Worm (Caenorhabditis elegans): ENCODE measurements around the gene pcdr-1.

pcdr-1 gene

DNA sequence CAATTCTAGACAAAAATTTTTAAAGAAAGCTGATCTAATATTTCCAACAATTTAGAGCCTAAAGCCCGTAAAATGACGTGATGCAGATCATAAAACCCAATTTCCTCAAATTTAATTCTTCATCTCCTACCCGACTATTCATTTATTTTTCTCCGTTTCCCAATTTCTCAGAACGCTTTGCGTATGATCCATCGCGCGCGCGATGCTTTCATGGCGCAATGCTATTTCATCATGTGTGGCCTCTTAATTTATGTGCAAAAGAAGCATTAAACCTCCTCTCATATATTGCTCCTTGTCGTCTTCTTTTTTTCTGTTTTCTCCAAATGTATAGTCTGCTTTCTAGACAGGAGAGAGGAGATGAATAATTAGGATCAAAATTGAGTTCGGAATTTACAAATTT is 2.1 kb downstream of the pcdr-1 start:
- no peak for TF ChIP-seq aptf-3 (GFP tag; IDR thresholded peaks at IDR 0.05)
- TF ChIP-seq rec-8 (tag; optimal IDR thresholded peaks at IDR 0.05): no peak
- TF ChIP-seq F33H1.4 (GFP tag; IDR thresholded peaks at IDR 0.05): no peak
- TF ChIP-seq chd-7 (tag; optimal IDR thresholded peaks at IDR 0.05): no peak
- no peak for TF ChIP-seq nfya-1 (tag; optimal IDR thresholded peaks at IDR 0.05; ENCODE audit: borderline replicate concordance, insufficient read depth)
- no peak for TF ChIP-seq sdz-38 (tag; optimal IDR thresholded peaks at IDR 0.05)
- TF ChIP-seq egl-44 (GFP tag; IDR thresholded peaks at IDR 0.05): no peak
- TF ChIP-seq Y79H2A.3 (GFP tag; conservative IDR thresholded peaks at IDR 0.05): no peak
- no peak for TF ChIP-seq egl-18 (GFP tag; IDR thresholded peaks at IDR 0.05)
- no peak for TF ChIP-seq nfyb-1 (GFP tag; IDR thresholded peaks at IDR 0.05)
- TF ChIP-seq cebp-2 (GFP tag; IDR thresholded peaks at IDR 0.05): no peak
- no peak for TF ChIP-seq hsf-1 (GFP tag; IDR thresholded peaks at IDR 0.05)
- TF ChIP-seq ceh-91 (GFP tag; IDR thresholded peaks at IDR 0.05): no peak
- no peak for TF ChIP-seq ccch-3 (GFP tag; optimal IDR thresholded peaks at IDR 0.05)
- no peak for TF ChIP-seq repo-1 (tag; optimal IDR thresholded peaks at IDR 0.05)

DNA sequence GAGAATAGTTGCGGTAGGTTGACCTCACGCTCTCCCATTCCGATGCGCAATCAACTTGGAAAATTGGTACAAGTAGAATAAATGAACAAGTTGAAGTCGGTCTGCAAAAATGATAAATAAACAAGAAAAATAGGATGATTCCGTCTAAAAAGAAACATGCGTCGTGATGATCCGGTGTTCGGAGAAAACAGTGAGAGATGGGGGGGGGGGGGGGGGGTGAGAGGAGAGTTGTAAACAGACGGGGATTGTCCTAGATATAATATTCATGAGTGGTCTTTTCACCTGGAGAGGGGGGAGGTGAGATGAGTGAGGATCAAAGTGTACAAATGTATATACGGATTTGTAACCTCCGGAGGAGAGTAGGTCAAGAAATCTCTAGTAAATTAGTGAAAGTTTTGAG is 9.1 kb downstream of the pcdr-1 start, which contains the start of gene F59D12.2:
Gene F59D12.2 (minus strand): TSS at position 101 of the 400 bp plus-strand sequence.
- no peak for TF ChIP-seq hrde-1 (tag; optimal IDR thresholded peaks at IDR 0.05; ENCODE audit: borderline replicate concordance)

DNA sequence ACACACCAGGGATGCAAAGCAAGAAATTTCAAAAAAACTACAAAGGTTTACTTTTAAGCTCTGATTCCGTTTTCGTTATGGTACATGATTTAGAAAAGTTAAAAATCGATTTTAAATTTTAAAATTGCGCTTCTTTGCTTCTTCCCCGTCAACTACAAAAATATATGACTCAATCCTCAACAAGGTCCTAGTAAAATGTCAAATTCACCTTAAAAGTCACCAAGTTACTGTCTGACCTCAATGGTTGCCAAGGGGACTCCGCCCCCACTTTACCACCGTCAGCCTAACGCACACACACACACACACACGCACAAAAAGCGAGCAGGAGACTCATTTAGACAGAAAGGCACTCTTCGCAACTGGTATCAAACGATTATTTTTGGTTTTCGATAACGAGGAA is 14.8 kb downstream of the pcdr-1 start, which contains the start of gene gpn-1:
Gene gpn-1 (plus strand): TSS at position 301 of the 400 bp plus-strand sequence.
- TF ChIP-seq F37B4.10 (GFP tag; IDR thresholded peaks at IDR 0.05): 0 out of 2 replicates have a peak, but pooled peaks have one; percentile 82
- no peak for TF ChIP-seq egl-44 (GFP tag; IDR thresholded peaks at IDR 0.05)

ce11 chrX:15689244-15689643 is 22.7 kb downstream of the pcdr-1 start, which contains the start of gene C03H12.1:
TSS of gene C03H12.1 (plus strand) at chrX:15689449.
- TF ChIP-seq akir-1 (GFP tag; optimal IDR thresholded peaks at IDR 0.05) (no peak), let-607 (tag; optimal IDR thresholded peaks at IDR 0.05) (peak; percentile 93 to 95), nhr-179 (tag; optimal IDR thresholded peaks at IDR 0.05) (no peak), nhr-80 (tag; optimal IDR thresholded peaks at IDR 0.05) (peak; percentile 84), hmg-1.2 (GFP tag; IDR thresholded peaks at IDR 0.05) (peak; percentile 83), pbrm-1 (GFP tag; IDR thresholded peaks at IDR 0.05) (no peak), ztf-22 (GFP tag; optimal IDR thresholded peaks at IDR 0.05) (no peak), somi-1 (GFP tag; optimal IDR thresholded peaks at IDR 0.05) (no peak), F23B12.7 (tag; optimal IDR thresholded peaks at IDR 0.05; ENCODE audit: insufficient read depth) (peak; percentile 13)

DNA sequence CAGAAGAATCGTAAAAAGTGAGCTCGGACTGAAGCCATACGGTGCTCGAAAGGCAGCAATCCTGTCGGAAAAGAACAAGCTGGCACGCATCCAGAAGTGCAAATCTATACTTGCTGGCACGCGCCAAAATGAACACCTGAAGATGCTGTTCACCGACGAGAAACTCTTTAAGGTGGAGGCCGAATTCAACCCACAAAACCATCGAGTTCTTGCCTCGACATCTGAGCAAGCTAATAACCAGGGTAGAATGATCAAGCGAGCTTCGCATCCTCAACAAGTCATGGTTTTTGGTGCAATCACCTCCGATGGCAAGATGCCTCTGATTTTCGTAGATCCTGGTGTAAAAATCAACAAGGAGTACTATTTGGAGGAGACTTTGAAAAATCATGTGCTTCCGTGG is 26.9 kb downstream of the pcdr-1 start:
- TF ChIP-seq Y53G8AR.9 (GFP tag; conservative IDR thresholded peaks at IDR 0.05) (no peak), ztf-6 (GFP tag; IDR thresholded peaks at IDR 0.05) (no peak), B0336.3 (GFP tag; IDR thresholded peaks at IDR 0.05) (no peak), C17E4.6 (GFP tag; IDR thresholded peaks at IDR 0.05) (no peak), zim-3 (tag; optimal IDR thresholded peaks at IDR 0.05) (no peak), mel-28 (tag; optimal IDR thresholded peaks at IDR 0.05; ENCODE audit: borderline replicate concordance) (no peak), bed-2 (GFP tag; IDR thresholded peaks at IDR 0.05) (no peak), snpc-1.3 (tag; optimal IDR thresholded peaks at IDR 0.05; ENCODE audit: insufficient read depth) (no peak), somi-1 (GFP tag; optimal IDR thresholded peaks at IDR 0.05) (no peak), attf-3 (GFP tag; conservative IDR thresholded peaks at IDR 0.05) (no peak), F10E7.11 (tag; optimal IDR thresholded peaks at IDR 0.05) (no peak), chd-7 (tag; optimal IDR thresholded peaks at IDR 0.05) (no peak), rpc-1 (optimal IDR thresholded peaks at IDR 0.05) (no peak), rpc-1 (tag; optimal IDR thresholded peaks at IDR 0.05) (no peak), tbx-9 (tag; optimal IDR thresholded peaks at IDR 0.05; ENCODE audit: borderline replicate concordance) (no peak), ceh-100 (GFP tag; IDR thresholded peaks at IDR 0.05) (no peak), attf-6 (GFP tag; IDR thresholded peaks at IDR 0.05) (no peak), madf-10 (tag; optimal IDR thresholded peaks at IDR 0.05) (no peak), F37B4.10 (GFP tag; IDR thresholded peaks at IDR 0.05) (no peak), rec-8 (tag; optimal IDR thresholded peaks at IDR 0.05) (no peak)
